Fruit fly (Drosophila melanogaster) whole organism, embryonic: ENCODE data around the gene CG15356.
A peak's percentile ranks its signal among the peaks of the same experiment; 100 is the strongest.

Source experiments
- Ada2b ChIP-seq: fragments of 200-800 bp; sonication (Bioruptor generic); IDR thresholded peaks from 2 replicates; pipeline ENCODE4 v1.3.6; 2022; ENCODE audit warnings: missing biosample characterization, missing genetic modification characterization
- Aef1 ChIP-seq: fragments of 200-800 bp; sonication (Bioruptor generic); IDR thresholded peaks from 3 replicates; pipeline ENCODE4 v1.3.6; 2022; ENCODE audit warnings: missing biosample characterization, missing genetic modification characterization
- Bgb ChIP-seq: fragments of 200-800 bp; sonication (Bioruptor generic); IDR thresholded peaks from 2 replicates; pipeline ENCODE4 v1.3.6; 2022; ENCODE audit warnings: missing biosample characterization, missing genetic modification characterization; ENCODE audit not compliant: partially characterized antibody
- CG12155 ChIP-seq: fragments of 200-800 bp; sonication (Bioruptor generic); optimal IDR thresholded peaks from 3 replicates; lab custom pipeline; 2016; ENCODE audit warnings: missing biosample characterization, missing genetic modification characterization
- CG12299 ChIP-seq: fragments of 200-800 bp; sonication (Bioruptor generic); optimal IDR thresholded peaks from 2 replicates; lab custom pipeline; 2018; ENCODE audit warnings: missing biosample characterization, mild to moderate bottlenecking, missing genetic modification characterization
- CG13123 ChIP-seq: fragments of 200-800 bp; sonication (Bioruptor generic); optimal IDR thresholded peaks from 2 replicates; lab custom pipeline; 2016; ENCODE audit warnings: missing biosample characterization, missing genetic modification characterization
- CG13624 ChIP-seq: fragments of 200-800 bp; sonication (Bioruptor generic); optimal IDR thresholded peaks from 2 replicates; lab custom pipeline; 2016; ENCODE audit warnings: missing biosample characterization, missing genetic modification characterization
- CG14710 ChIP-seq: fragments of 200-800 bp; sonication (Bioruptor generic); optimal IDR thresholded peaks from 3 replicates; lab custom pipeline; 2019; ENCODE audit warnings: missing biosample characterization, mild to moderate bottlenecking, missing genetic modification characterization, moderate library complexity
- CG14965 ChIP-seq: fragments of 200-800 bp; sonication (Bioruptor generic); optimal IDR thresholded peaks from 2 replicates; lab custom pipeline; 2016; ENCODE audit warnings: missing biosample characterization, missing genetic modification characterization, borderline replicate concordance
- CG17829 ChIP-seq: fragments of 200-800 bp; optimal IDR thresholded peaks from 2 replicates; lab custom pipeline; 2019; ENCODE audit warnings: missing biosample characterization, mild to moderate bottlenecking, missing genetic modification characterization, moderate library complexity
- CG2116 ChIP-seq: fragments of 200-800 bp; sonication (Bioruptor generic); optimal IDR thresholded peaks from 3 replicates; lab custom pipeline; 2018; ENCODE audit warnings: missing biosample characterization, mild to moderate bottlenecking, missing genetic modification characterization
- CG2129 ChIP-seq: fragments of 200-800 bp; sonication (Bioruptor generic); IDR thresholded peaks from 2 replicates; pipeline ENCODE4 v1.3.6; 2022; ENCODE audit warnings: missing biosample characterization, missing genetic modification characterization; ENCODE audit not compliant: partially characterized antibody
- CG2889 ChIP-seq: fragments of 200-800 bp; sonication (Bioruptor generic); IDR thresholded peaks from 3 replicates; pipeline ENCODE4 v1.3.6; 2022; ENCODE audit warnings: missing biosample characterization, missing genetic modification characterization
- CG5245 ChIP-seq: fragments of 200-800 bp; sonication (Bioruptor generic); optimal IDR thresholded peaks from 3 replicates; lab custom pipeline; 2016; ENCODE audit warnings: missing biosample characterization, missing genetic modification characterization
- CG6654 ChIP-seq: fragments of 200-800 bp; sonication (Bioruptor generic); optimal IDR thresholded peaks from 2 replicates; lab custom pipeline; 2017; ENCODE audit warnings: missing biosample characterization, mild to moderate bottlenecking, missing genetic modification characterization
- CG6791 ChIP-seq: fragments of 200-800 bp; sonication (Bioruptor generic); IDR thresholded peaks from 3 replicates; pipeline ENCODE4 v1.3.6; 2022; ENCODE audit warnings: missing biosample characterization, missing genetic modification characterization; ENCODE audit not compliant: partially characterized antibody
- CHES-1-like ChIP-seq: fragments of 200-800 bp; sonication (Bioruptor generic); optimal IDR thresholded peaks from 2 replicates; lab custom pipeline; 2016; ENCODE audit warnings: missing biosample characterization, missing genetic modification characterization
- CoRest ChIP-seq: fragments of 200-800 bp; sonication (Bioruptor generic); optimal IDR thresholded peaks from 3 replicates; lab custom pipeline; 2018; ENCODE audit warnings: missing biosample characterization, mild to moderate bottlenecking, missing genetic modification characterization, moderate library complexity
- D ChIP-seq, 2 experiments: fragments of 200-800 bp in 1 of 2; fragments of >200 bp in 1 of 2; sonication (Bioruptor generic) in 1 of 2; optimal IDR thresholded peaks; 2 replicates in 1 of 2; 3 replicates in 1 of 2; lab custom pipeline; 2017; ENCODE audit warnings: mild to moderate bottlenecking in 1 of 2, missing biosample characterization in 1 of 2, missing genetic modification characterization in 1 of 2, missing genetic modification reagents in 1 of 2
- D19B ChIP-seq: fragments of 200-800 bp; sonication (Bioruptor generic); optimal IDR thresholded peaks from 2 replicates; lab custom pipeline; 2017; ENCODE audit warnings: missing biosample characterization, mild to moderate bottlenecking, missing genetic modification characterization
- Dfd ChIP-seq, 2 experiments: fragments of >200 bp; optimal IDR thresholded peaks; 2 replicates each; lab custom pipeline; 2017; ENCODE audit warnings: missing biosample characterization in 2 of 2, missing genetic modification characterization in 2 of 2
- Dp ChIP-seq: fragments of 200-800 bp; sonication (Bioruptor generic); optimal IDR thresholded peaks from 2 replicates; lab custom pipeline; 2018; ENCODE audit warnings: missing biosample characterization, mild to moderate bottlenecking, missing genetic modification characterization, moderate library complexity
- E2f1 ChIP-seq: fragments of 200-800 bp; sonication (Bioruptor generic); IDR thresholded peaks from 2 replicates; pipeline ENCODE4 v1.3.6; 2022; ENCODE audit warnings: missing biosample characterization, missing genetic modification characterization
- Gug ChIP-seq: fragments of 200-800 bp; sonication (Bioruptor generic); IDR thresholded peaks from 4 replicates; pipeline ENCODE4 v1.3.6; 2022; ENCODE audit warnings: missing biosample characterization, missing genetic modification characterization
- HLH4C ChIP-seq: fragments of 200-800 bp; sonication (Bioruptor generic); IDR thresholded peaks from 3 replicates; pipeline ENCODE4 v1.3.6; 2022; ENCODE audit warnings: missing biosample characterization, missing genetic modification characterization; ENCODE audit not compliant: partially characterized antibody
- Neu2 ChIP-seq: fragments of 200-800 bp; sonication (Bioruptor generic); optimal IDR thresholded peaks from 3 replicates; lab custom pipeline; 2016; ENCODE audit warnings: missing biosample characterization, missing genetic modification characterization, borderline replicate concordance
- Scr ChIP-seq: fragments of 200-800 bp; sonication (Bioruptor generic); IDR thresholded peaks from 2 replicates; pipeline ENCODE4 v1.3.6; 2022; ENCODE audit warnings: missing biosample characterization, missing genetic modification characterization; ENCODE audit not compliant: partially characterized antibody
- Sin3A ChIP-seq: fragments of >200 bp; optimal IDR thresholded peaks from 2 replicates; lab custom pipeline; 2018
- Xbp1 ChIP-seq: fragments of 200-800 bp; sonication (Bioruptor generic); optimal IDR thresholded peaks from 3 replicates; lab custom pipeline; 2016; ENCODE audit warnings: missing biosample characterization, mild to moderate bottlenecking, missing genetic modification characterization
- ac ChIP-seq: fragments of 200-800 bp; sonication (Bioruptor generic); optimal IDR thresholded peaks from 3 replicates; lab custom pipeline; 2017; ENCODE audit warnings: missing biosample characterization, mild to moderate bottlenecking, missing genetic modification characterization
- amos ChIP-seq: fragments of 200-800 bp; sonication (Bioruptor generic); IDR thresholded peaks from 2 replicates; pipeline ENCODE4 v1.3.6; 2022; ENCODE audit warnings: missing biosample characterization, missing genetic modification characterization; ENCODE audit not compliant: partially characterized antibody
- ash1 ChIP-seq: fragments of 200-800 bp; sonication (Bioruptor generic); optimal IDR thresholded peaks from 2 replicates; lab custom pipeline; 2018; ENCODE audit warnings: missing biosample characterization, mild to moderate bottlenecking, missing genetic modification characterization
- ato ChIP-seq: fragments of 200-800 bp; sonication (Bioruptor generic); IDR thresholded peaks from 2 replicates; pipeline ENCODE4 v1.3.6; 2022; ENCODE audit warnings: missing biosample characterization, missing genetic modification characterization; ENCODE audit not compliant: partially characterized antibody
- bbx ChIP-seq: fragments of 200-800 bp; sonication (Bioruptor generic); IDR thresholded peaks from 2 replicates; pipeline ENCODE4 v1.3.6; 2022; ENCODE audit warnings: missing biosample characterization, missing genetic modification characterization; ENCODE audit not compliant: partially characterized antibody
- chinmo ChIP-seq: fragments of 200-800 bp; sonication (Bioruptor generic); IDR thresholded peaks from 4 replicates; pipeline ENCODE4 v1.3.6; 2022; ENCODE audit warnings: missing biosample characterization, missing genetic modification characterization; ENCODE audit not compliant: partially characterized antibody
- chm ChIP-seq: fragments of 200-800 bp; sonication (Bioruptor generic); IDR thresholded peaks from 2 replicates; pipeline ENCODE4 v1.3.6; 2022; ENCODE audit warnings: missing biosample characterization, missing genetic modification characterization
- danr ChIP-seq: fragments of 200-800 bp; sonication (Bioruptor generic); IDR thresholded peaks from 2 replicates; pipeline ENCODE4 v1.3.6; 2022; ENCODE audit warnings: missing biosample characterization, missing genetic modification characterization
- dm ChIP-seq: fragments of 200-800 bp; sonication (Bioruptor generic); optimal IDR thresholded peaks from 3 replicates; lab custom pipeline; 2016; ENCODE audit warnings: missing biosample characterization, missing genetic modification characterization
- dmrt11E ChIP-seq: fragments of 200-800 bp; sonication (Bioruptor generic); optimal IDR thresholded peaks from 3 replicates; lab custom pipeline; 2018; ENCODE audit warnings: missing biosample characterization, mild to moderate bottlenecking, missing genetic modification characterization, moderate library complexity
- exex ChIP-seq: fragments of 200-800 bp; sonication (Bioruptor generic); optimal IDR thresholded peaks from 4 replicates; lab custom pipeline; 2018; ENCODE audit warnings: missing biosample characterization, mild to moderate bottlenecking, missing genetic modification characterization, moderate library complexity
- ftz-f1 ChIP-seq: fragments of 200-800 bp; sonication (Bioruptor generic); optimal IDR thresholded peaks from 2 replicates; lab custom pipeline; 2016; ENCODE audit warnings: missing biosample characterization, missing genetic modification characterization
- ken ChIP-seq: fragments of 200-800 bp; sonication (Bioruptor generic); IDR thresholded peaks from 3 replicates; pipeline ENCODE4 v1.3.6; 2022; ENCODE audit warnings: missing biosample characterization, missing genetic modification characterization
- lab ChIP-seq: fragments of 200-800 bp; sonication (Bioruptor generic); optimal IDR thresholded peaks from 3 replicates; lab custom pipeline; 2017; ENCODE audit warnings: missing biosample characterization, missing genetic modification characterization, mild to moderate bottlenecking, moderate library complexity, missing genetic modification reagents
- nmo ChIP-seq: fragments of 200-800 bp; sonication (Bioruptor generic); optimal IDR thresholded peaks from 2 replicates; lab custom pipeline; 2018; ENCODE audit warnings: missing biosample characterization, mild to moderate bottlenecking, missing genetic modification characterization, moderate library complexity
- phol ChIP-seq: fragments of 200-800 bp; sonication (Bioruptor generic); optimal IDR thresholded peaks from 3 replicates; lab custom pipeline; 2018; ENCODE audit warnings: missing biosample characterization, mild to moderate bottlenecking, missing genetic modification characterization, moderate library complexity
- slbo ChIP-seq: fragments of 200-800 bp; sonication (Bioruptor generic); IDR thresholded peaks from 2 replicates; pipeline ENCODE4 v1.3.6; 2022; ENCODE audit warnings: missing biosample characterization, missing genetic modification characterization
- sr ChIP-seq: fragments of 200-800 bp; sonication (Bioruptor generic); IDR thresholded peaks from 3 replicates; pipeline ENCODE4 v1.3.6; 2022; ENCODE audit warnings: missing biosample characterization, missing genetic modification characterization
- vvl ChIP-seq: fragments of 200-800 bp; sonication (Bioruptor generic); IDR thresholded peaks from 2 replicates; pipeline ENCODE4 v1.3.6; 2022; ENCODE audit warnings: missing biosample characterization, missing genetic modification characterization
- zen2 ChIP-seq: fragments of 200-800 bp; sonication (Bioruptor generic); IDR thresholded peaks from 3 replicates; pipeline ENCODE4 v1.3.6; 2022; ENCODE audit warnings: missing biosample characterization, missing genetic modification characterization; ENCODE audit not compliant: partially characterized antibody

The CG15356 gene

dm6 chr2L:1973957-1974356 is 6.6 kb downstream of the CG15356 start, which contains the start of gene Der-1 (continued):
- TF ChIP-seq ac (GFP tag; lab: Kevin White, UChicago) (no peak), D (optimal IDR thresholded peaks at IDR 0.05; lab: Kevin White, UChicago) (no peak), D (GFP tag; optimal IDR thresholded peaks at IDR 0.05; lab: Kevin White, UChicago) (no peak), dmrt11E (no peak), D19B (GFP tag; lab: Kevin White, UChicago) (peak; percentile 63), exex (tag; lab: Kevin White, UChicago) (no peak), ftz-f1 (GFP tag; lab: Kevin White, UChicago) (peak; percentile 100), dm (GFP tag; lab: Kevin White, UChicago) (no peak), CG5245 (GFP tag; lab: Kevin White, UChicago) (no peak), CG13624 (GFP tag; lab: Kevin White, UChicago) (peak; percentile 23), Dp (GFP tag; lab: Kevin White, UChicago) (peak; percentile 70), phol (tag; lab: Kevin White, UChicago) (peak; percentile 43), Ada2b (GFP tag; lab: Robert Waterston, UW) (no peak), CG12155 (GFP tag; lab: Kevin White, UChicago) (peak; percentile 15), HLH4C (GFP tag; lab: Robert Waterston, UW) (peak; percentile 79), CHES-1-like (peak; percentile 32), CG2116 (GFP tag; lab: Kevin White, UChicago) (peak; percentile 9), zen2 (peak; percentile 80), CG6654 (no peak), vvl (GFP tag; lab: Robert Waterston, UW) (peak; percentile 73; the same call in 1 of the 2 replicates), CG6791 (peak; percentile 90), CG14710 (peak; percentile 15), CG12299 (tag; lab: Kevin White, UChicago) (no peak), E2f1 (GFP tag; lab: Robert Waterston, UW) (no peak), lab (GFP tag; lab: Kevin White, UChicago) (no peak), CoRest (tag; lab: Kevin White, UChicago) (peak; percentile 67), Xbp1 (GFP tag; lab: Kevin White, UChicago) (peak; percentile 92), Gug (GFP tag; lab: Robert Waterston, UW) (peak; percentile 47; the same call in 2 of the 4 replicates), Scr (GFP tag; lab: Robert Waterston, UW) (peak; percentile 91), amos (GFP tag; lab: Robert Waterston, UW) (peak; percentile 93), CG17829 (tag; lab: Kevin White, UChicago) (peak; percentile 9), CG2889 (peak; percentile 46; the same call in 1 of the 3 replicates), chm (GFP tag; lab: Robert Waterston, UW) (no peak), CG14965 (GFP tag; lab: Kevin White, UChicago) (no peak), chinmo (GFP tag; lab: Robert Waterston, UW) (peak; percentile 90), Sin3A (lab: Kevin White, UChicago) (peak; percentile 69), Bgb (GFP tag; lab: Robert Waterston, UW) (peak; percentile 97), bbx (GFP tag; lab: Robert Waterston, UW) (peak; percentile 94), CG13123 (GFP tag; lab: Kevin White, UChicago) (no peak), ken (GFP tag; lab: Robert Waterston, UW) (no peak), ato (GFP tag; lab: Robert Waterston, UW) (peak; percentile 84), ash1 (GFP tag; lab: Kevin White, UChicago) (no peak), Neu2 (no peak), Aef1 (GFP tag; lab: Robert Waterston, UW) (peak; percentile 60), Dfd (GFP tag; optimal IDR thresholded peaks at IDR 0.05; lab: Kevin White, UChicago) (no peak), slbo (GFP tag; lab: Robert Waterston, UW) (peak; percentile 29; the same call in 1 of the 2 replicates), danr (GFP tag; lab: Robert Waterston, UW) (no peak), sr (GFP tag; lab: Robert Waterston, UW) (no peak), CG2129 (GFP tag; lab: Robert Waterston, UW) (peak; percentile 64), nmo (GFP tag; lab: Kevin White, UChicago) (peak; percentile 13)
